Worm (Caenorhabditis elegans) whole organism, L4 larva: ENCODE results near the gene mtp-18.

Source experiments
- D1046.2 ChIP-seq: fragments of 200-800 bp; sonication (Bioruptor generic); IDR thresholded peaks from 2 replicates; pipeline ENCODE4 v1.3.6; 2022; ENCODE audit warnings: missing genetic modification characterization, missing compliant biosample characterization
- F10B5.3 ChIP-seq: sonication (generic microtip); optimal IDR thresholded peaks from 2 replicates; lab custom pipeline; 2016; ENCODE audit warnings: mild to moderate bottlenecking, missing genetic modification characterization, missing compliant biosample characterization
- R02D3.7 ChIP-seq: fragments of 150-350 bp; sonication (generic microtip); optimal IDR thresholded peaks from 3 replicates; lab custom pipeline; 2014; ENCODE audit warnings: missing biosample characterization, missing genetic modification characterization
- T20F7.1 ChIP-seq: fragments of 200-800 bp; sonication (Bioruptor generic); optimal IDR thresholded peaks from 2 replicates; lab custom pipeline; 2018; ENCODE audit warnings: mild to moderate bottlenecking, missing genetic modification characterization, missing compliant biosample characterization
- T26A8.4 ChIP-seq: fragments of 200-800 bp; sonication (Bioruptor generic); IDR thresholded peaks from 2 replicates; pipeline ENCODE4 v1.3.6; 2022; ENCODE audit warnings: missing genetic modification characterization, missing compliant biosample characterization
- aha-1 ChIP-seq: fragments of 150-350 bp; peaks from one replicate; lab custom pipeline; 2014; ENCODE audit warnings: missing biosample characterization, missing genetic modification characterization
- ama-1 ChIP-seq: fragments of 150-350 bp; optimal IDR thresholded peaks from 2 replicates; lab custom pipeline; 2014; ENCODE audit warnings: inconsistent platforms, mixed read lengths
- attf-4 ChIP-seq: sonication (generic microtip); optimal IDR thresholded peaks from 3 replicates; lab custom pipeline; 2017; ENCODE audit warnings: missing biosample characterization, missing genetic modification characterization
- ceh-20 ChIP-seq: fragments of 200-800 bp; sonication (Bioruptor generic); IDR thresholded peaks from 2 replicates; pipeline ENCODE4 v1.3.6; 2022; ENCODE audit warnings: missing genetic modification reagents, missing genetic modification characterization, missing compliant biosample characterization
- ceh-28 ChIP-seq: fragments of 150-350 bp; optimal IDR thresholded peaks from 2 replicates; lab custom pipeline; 2014; ENCODE audit warnings: missing biosample characterization, missing genetic modification reagents, missing genetic modification characterization
- ceh-32 ChIP-seq: sonication (generic microtip); optimal IDR thresholded peaks from 2 replicates; lab custom pipeline; 2016; ENCODE audit warnings: mild to moderate bottlenecking, missing genetic modification characterization, missing compliant biosample characterization; ENCODE audit not compliant: poor library complexity
- ceh-44 ChIP-seq: fragments of 200-800 bp; sonication (Bioruptor generic); IDR thresholded peaks from 2 replicates; pipeline ENCODE4 v1.3.6; 2022; ENCODE audit warnings: missing genetic modification reagents, missing genetic modification characterization, missing compliant biosample characterization
- ceh-62 ChIP-seq: sonication (generic microtip); optimal IDR thresholded peaks from 2 replicates; lab custom pipeline; 2017; ENCODE audit warnings: missing biosample characterization, missing genetic modification characterization
- ces-1 ChIP-seq: fragments of 150-350 bp; sonication (generic microtip); optimal IDR thresholded peaks from 4 replicates; lab custom pipeline; 2014; ENCODE audit warnings: missing biosample characterization, missing genetic modification reagents, missing genetic modification characterization
- daf-16 ChIP-seq, 3 experiments: sonication (generic microtip); optimal IDR thresholded peaks; 2 replicates each; lab custom pipeline; 2016 to 2017; ENCODE audit warnings: missing genetic modification characterization in 3 of 3, missing genetic modification reagents in 3 of 3, mild to moderate bottlenecking in 2 of 3, missing compliant biosample characterization in 2 of 3, missing biosample characterization in 1 of 3, moderate library complexity in 1 of 3
- daf-19 ChIP-seq: fragments of 200-800 bp; sonication (Bioruptor generic); conservative IDR thresholded peaks from 2 replicates; pipeline ENCODE4 v1.3.6; 2022; ENCODE audit warnings: missing genetic modification characterization, missing compliant biosample characterization
- daf-8 ChIP-seq: fragments of 200-800 bp; sonication (Bioruptor generic); IDR thresholded peaks from 2 replicates; pipeline ENCODE4 v1.3.6; 2022; ENCODE audit warnings: missing genetic modification characterization, missing compliant biosample characterization
- dmd-6 ChIP-seq: fragments of 200-800 bp; sonication (Bioruptor generic); IDR thresholded peaks from 2 replicates; pipeline ENCODE4 v1.3.6; 2022; ENCODE audit warnings: missing genetic modification reagents, missing genetic modification characterization, missing compliant biosample characterization
- dmd-8 ChIP-seq: fragments of 200-800 bp; sonication (Bioruptor generic); IDR thresholded peaks from 2 replicates; pipeline ENCODE4 v1.3.6; 2022; ENCODE audit warnings: missing genetic modification characterization, missing compliant biosample characterization
- dmd-9 ChIP-seq: fragments of 200-800 bp; sonication (Bioruptor generic); IDR thresholded peaks from 2 replicates; pipeline ENCODE4 v1.3.6; 2022; ENCODE audit warnings: missing genetic modification reagents, missing genetic modification characterization, missing compliant biosample characterization
- dpl-1 ChIP-seq: fragments of 150-350 bp; optimal IDR thresholded peaks from 2 replicates; lab custom pipeline; 2014; ENCODE audit warnings: missing biosample characterization, missing genetic modification reagents, missing genetic modification characterization
- dve-1 ChIP-seq: sonication (generic microtip); optimal IDR thresholded peaks from 2 replicates; lab custom pipeline; 2017; ENCODE audit warnings: antibody characterized with exemption, mild to moderate bottlenecking, missing genetic modification characterization, missing compliant biosample characterization; ENCODE audit not compliant: insufficient read depth
- lim-7 ChIP-seq: fragments of 200-800 bp; sonication (Bioruptor generic); IDR thresholded peaks from 2 replicates; pipeline ENCODE4 v1.3.6; 2022; ENCODE audit warnings: missing genetic modification characterization, missing compliant biosample characterization
- lin-1 ChIP-seq: fragments of 200-800 bp; sonication (Bioruptor generic); IDR thresholded peaks from 2 replicates; pipeline ENCODE4 v1.3.6; 2022; ENCODE audit warnings: missing genetic modification reagents, missing genetic modification characterization, missing compliant biosample characterization
- lin-38 ChIP-seq: fragments of 200-800 bp; sonication (Bioruptor generic); IDR thresholded peaks from 2 replicates; pipeline ENCODE4 v1.3.6; 2022; ENCODE audit warnings: missing genetic modification reagents, missing genetic modification characterization, missing compliant biosample characterization
- lir-3 ChIP-seq: sonication (generic microtip); optimal IDR thresholded peaks from 2 replicates; lab custom pipeline; 2016; ENCODE audit warnings: mild to moderate bottlenecking, missing genetic modification characterization, missing compliant biosample characterization
- lsy-2 ChIP-seq, 2 experiments: fragments of 150-350 bp in 1 of 2; sonication (generic microtip) in 1 of 2; optimal IDR thresholded peaks; 2 replicates each; lab custom pipeline; 2014 to 2017; ENCODE audit warnings: missing biosample characterization in 2 of 2, missing genetic modification characterization in 2 of 2
- madf-9 ChIP-seq: fragments of 200-800 bp; sonication (Bioruptor generic); conservative IDR thresholded peaks from 2 replicates; pipeline ENCODE4 v1.3.6; 2022; ENCODE audit warnings: missing genetic modification reagents, missing genetic modification characterization, missing compliant biosample characterization
- mdl-1 ChIP-seq, 2 experiments: fragments of 150-350 bp in 1 of 2; sonication (generic microtip) in 1 of 2; optimal IDR thresholded peaks; 2 replicates each; lab custom pipeline; 2014 to 2017; ENCODE audit warnings: missing biosample characterization in 2 of 2, missing genetic modification characterization in 2 of 2
- mep-1 ChIP-seq: fragments of 150-350 bp; sonication (generic microtip); optimal IDR thresholded peaks from 3 replicates; lab custom pipeline; 2014; ENCODE audit warnings: missing biosample characterization, missing genetic modification characterization
- mxl-3 ChIP-seq: fragments of 200-800 bp; sonication (Bioruptor generic); optimal IDR thresholded peaks from 2 replicates; lab custom pipeline; 2018; ENCODE audit warnings: mild to moderate bottlenecking, missing genetic modification characterization, missing compliant biosample characterization
- nhr-11 ChIP-seq: fragments of 150-350 bp; optimal IDR thresholded peaks from 2 replicates; lab custom pipeline; 2014; ENCODE audit warnings: missing biosample characterization, missing genetic modification characterization
- nhr-25 ChIP-seq: sonication (generic microtip); optimal IDR thresholded peaks from 2 replicates; lab custom pipeline; 2017; ENCODE audit warnings: missing genetic modification characterization, mild to moderate bottlenecking, missing compliant biosample characterization, antibody characterized with exemption, moderate library complexity, borderline replicate concordance; ENCODE audit not compliant: insufficient read depth
- nhr-28 ChIP-seq: fragments of 150-350 bp; optimal IDR thresholded peaks from 2 replicates; lab custom pipeline; 2014; ENCODE audit warnings: missing biosample characterization, missing genetic modification characterization
- nhr-41 ChIP-seq: fragments of 200-800 bp; sonication (Bioruptor generic); IDR thresholded peaks from 2 replicates; pipeline ENCODE4 v1.3.6; 2022; ENCODE audit warnings: missing genetic modification reagents, missing genetic modification characterization, missing compliant biosample characterization
- nhr-77 ChIP-seq: fragments of 150-350 bp; optimal IDR thresholded peaks from 2 replicates; lab custom pipeline; 2014; ENCODE audit warnings: missing biosample characterization, missing genetic modification characterization
- php-3 ChIP-seq: fragments of 200-800 bp; sonication (Bioruptor generic); IDR thresholded peaks from 2 replicates; pipeline ENCODE4 v1.3.6; 2022; ENCODE audit warnings: missing genetic modification reagents, missing genetic modification characterization, missing compliant biosample characterization
- sdz-12 ChIP-seq: fragments of 200-800 bp; sonication (Bioruptor generic); optimal IDR thresholded peaks from 2 replicates; lab custom pipeline; 2018; ENCODE audit warnings: mild to moderate bottlenecking, missing genetic modification characterization, missing compliant biosample characterization
- set-16 ChIP-seq: fragments of 200-800 bp; sonication (Bioruptor generic); IDR thresholded peaks from 2 replicates; pipeline ENCODE4 v1.3.6; 2022; ENCODE audit warnings: missing genetic modification reagents, missing genetic modification characterization, missing compliant biosample characterization
- tag-97 ChIP-seq: fragments of 200-800 bp; sonication (Bioruptor generic); IDR thresholded peaks from 2 replicates; pipeline ENCODE4 v1.3.6; 2022; ENCODE audit warnings: missing genetic modification characterization, missing compliant biosample characterization
- tra-1 ChIP-seq: fragments of 200-800 bp; sonication (Bioruptor generic); IDR thresholded peaks from 2 replicates; pipeline ENCODE4 v1.3.6; 2022; ENCODE audit warnings: missing genetic modification reagents, missing genetic modification characterization, missing compliant biosample characterization
- unc-130 ChIP-seq: sonication (generic microtip); optimal IDR thresholded peaks from 2 replicates; lab custom pipeline; 2016; ENCODE audit warnings: missing genetic modification reagents, missing genetic modification characterization, missing compliant biosample characterization
- unc-62 ChIP-seq, 3 experiments: fragments of 150-350 bp in 1 of 3; sonication (generic microtip); optimal IDR thresholded peaks in 2 of 3; peaks in 1 of 3; 1 replicate in 1 of 3; 2 replicates in 2 of 3; lab custom pipeline; 2014 to 2017; ENCODE audit warnings: missing biosample characterization in 3 of 3, missing genetic modification characterization in 3 of 3, missing genetic modification reagents in 3 of 3, missing genotype in 1 of 3
- vab-7 ChIP-seq: fragments of 200-800 bp; sonication (Bioruptor generic); IDR thresholded peaks from 2 replicates; pipeline ENCODE4 v1.3.6; 2022; ENCODE audit warnings: missing genetic modification reagents, missing genetic modification characterization, missing compliant biosample characterization
- zag-1 ChIP-seq: fragments of 150-350 bp; optimal IDR thresholded peaks from 2 replicates; lab custom pipeline; 2014; ENCODE audit warnings: missing biosample characterization, missing genetic modification characterization
- zfp-2 ChIP-seq: sonication (generic microtip); optimal IDR thresholded peaks from 2 replicates; lab custom pipeline; 2016; ENCODE audit warnings: mild to moderate bottlenecking, missing genetic modification characterization, missing compliant biosample characterization
- zip-2 ChIP-seq: fragments of 150-350 bp; optimal IDR thresholded peaks from 2 replicates; lab custom pipeline; 2014; ENCODE audit warnings: missing biosample characterization, missing genetic modification characterization
- ztf-7 ChIP-seq: fragments of 150-350 bp; optimal IDR thresholded peaks from 2 replicates; lab custom pipeline; 2014; ENCODE audit warnings: missing biosample characterization, missing genetic modification characterization

Gene mtp-18

DNA sequence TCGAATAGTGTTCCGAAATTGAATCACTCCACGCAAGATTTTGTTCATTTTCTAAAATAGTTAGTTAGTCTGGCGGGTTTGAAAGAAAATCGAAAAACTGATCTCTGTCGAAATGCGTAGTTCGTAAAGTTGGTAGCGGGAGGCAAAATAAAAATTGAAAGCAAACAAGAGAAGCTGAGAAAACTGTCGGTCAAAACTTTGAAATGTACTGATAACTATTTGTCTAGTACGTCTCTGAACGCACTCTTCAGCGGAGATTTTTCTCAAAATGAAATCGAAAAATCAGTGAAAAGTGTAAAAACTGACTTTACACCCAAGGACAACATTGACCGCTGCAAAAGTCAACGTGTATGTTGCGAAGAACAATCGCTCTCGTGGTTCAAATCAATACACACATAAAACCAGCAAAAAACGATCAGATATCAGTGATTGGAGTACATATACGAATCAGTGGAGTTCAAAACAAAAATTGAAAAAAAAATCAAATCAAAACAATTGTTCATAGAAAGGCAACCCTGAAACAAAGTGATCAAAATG, 1.4 kb downstream of the mtp-18 start, which contains the start of gene bca-1 (continued):
- TF ChIP-seq lsy-2 (tag; optimal IDR thresholded peaks at IDR 0.05; lab: Kevin White, UChicago) = peak in 1 of 2 experiments; percentile 40
- TF ChIP-seq mxl-3 (GFP tag; lab: Kevin White, UChicago) = peak; percentile 37
- TF ChIP-seq ceh-28 = no peak
- no peak for TF ChIP-seq dpl-1
- peak in 1 of 2 experiments; percentile 49 for TF ChIP-seq mdl-1 (tag; optimal IDR thresholded peaks at IDR 0.05; lab: Kevin White, UChicago)
- TF ChIP-seq nhr-11 (tag; lab: Kevin White, UChicago) = peak; percentile 35
- TF ChIP-seq nhr-28 (tag; lab: Kevin White, UChicago) = peak; percentile 68
- no peak for TF ChIP-seq ceh-32 (tag; lab: Kevin White, UChicago)
- TF ChIP-seq R02D3.7 = no peak
- TF ChIP-seq dmd-8 (GFP tag; lab: Robert Waterston, UW) = no peak
- TF ChIP-seq zag-1 (tag; lab: Kevin White, UChicago) = no peak
- TF ChIP-seq ceh-20 (GFP tag; lab: Robert Waterston, UW) = no peak
- TF ChIP-seq ces-1 (GFP tag; lab: Kevin White, UChicago) = no peak
- no peak for TF ChIP-seq lin-1 (GFP tag; lab: Robert Waterston, UW)
- no peak for TF ChIP-seq sdz-12 (GFP tag; lab: Kevin White, UChicago)
- no peak for TF ChIP-seq nhr-41 (GFP tag; lab: Robert Waterston, UW)
- peak; percentile 59 for TF ChIP-seq mep-1 (tag; lab: Kevin White, UChicago)
- TF ChIP-seq T26A8.4 (GFP tag; lab: Robert Waterston, UW) = no peak
- TF ChIP-seq daf-19 (GFP tag; lab: Robert Waterston, UW) = no peak
- TF ChIP-seq dmd-9 (GFP tag; lab: Robert Waterston, UW) = no peak
- peak; percentile 37 for TF ChIP-seq ama-1
- no peak for TF ChIP-seq ceh-44
- TF ChIP-seq vab-7 (GFP tag; lab: Robert Waterston, UW) = no peak
- peak in 1 of 2 experiments; percentile 92 for TF ChIP-seq unc-62 (GFP tag; optimal IDR thresholded peaks at IDR 0.05 in 1 of 2; lab: Kevin White, UChicago)
- no peak for TF ChIP-seq unc-62 (tag; optimal IDR thresholded peaks at IDR 0.05; lab: Kevin White, UChicago)
- peak; percentile 70 for TF ChIP-seq dmd-6
- peak; percentile 14 for TF ChIP-seq nhr-25 (tag; lab: Kevin White, UChicago)
- TF ChIP-seq nhr-77 (tag; lab: Kevin White, UChicago) = peak; percentile 6
- peak; percentile 63 for TF ChIP-seq dve-1
- TF ChIP-seq madf-9 (GFP tag; lab: Robert Waterston, UW) = no peak

DNA sequence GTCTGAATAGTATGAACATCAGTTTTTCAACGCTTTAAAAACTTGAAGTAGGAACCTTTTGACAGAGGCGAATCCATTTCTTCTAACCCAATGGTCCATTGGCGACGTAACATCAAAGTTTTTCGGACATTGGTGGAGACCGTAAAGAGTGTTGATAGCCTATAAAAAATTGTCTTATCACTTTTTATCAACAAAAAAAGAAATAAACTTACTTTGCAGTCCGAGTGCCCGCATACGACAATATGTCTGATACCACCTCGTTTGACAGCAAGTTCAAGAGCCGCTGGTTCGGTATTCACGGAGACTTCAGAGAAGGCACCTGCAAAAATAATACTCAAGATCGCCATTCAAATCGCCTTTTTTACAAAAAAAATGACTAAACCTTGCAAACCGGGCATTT, 2.9 kb downstream of the mtp-18 start:
- TF ChIP-seq dmd-6 (peak; percentile 22; the same call in 1 of the 2 replicates), aha-1 (tag; lab: Kevin White, UChicago) (peak; percentile 60), lsy-2 (tag; optimal IDR thresholded peaks at IDR 0.05; lab: Kevin White, UChicago) (no peak), dve-1 (no peak), daf-16 (GFP tag; optimal IDR thresholded peaks at IDR 0.05; lab: Kevin White, UChicago) (no peak), daf-16 (tag; optimal IDR thresholded peaks at IDR 0.05; lab: Kevin White, UChicago) (peak; percentile 41), ztf-7 (tag; lab: Kevin White, UChicago) (no peak), ceh-62 (tag; lab: Kevin White, UChicago) (no peak), tra-1 (GFP tag; lab: Robert Waterston, UW) (no peak), lim-7 (GFP tag; lab: Robert Waterston, UW) (no peak), unc-62 (GFP tag; optimal IDR thresholded peaks at IDR 0.05 in 1 of 2; lab: Kevin White, UChicago) (no peak), unc-62 (tag; optimal IDR thresholded peaks at IDR 0.05; lab: Kevin White, UChicago) (no peak), lin-38 (no peak), mep-1 (tag; lab: Kevin White, UChicago) (no peak), set-16 (GFP tag; lab: Robert Waterston, UW) (no peak), zip-2 (tag; lab: Kevin White, UChicago) (no peak), tag-97 (GFP tag; lab: Robert Waterston, UW) (no peak), zfp-2 (tag; lab: Kevin White, UChicago) (no peak), unc-130 (GFP tag; lab: Kevin White, UChicago) (no peak), lir-3 (tag; lab: Kevin White, UChicago) (no peak), php-3 (GFP tag; lab: Robert Waterston, UW) (peak; percentile 60; the same call in 1 of the 2 replicates), dmd-9 (GFP tag; lab: Robert Waterston, UW) (no peak), attf-4 (tag; lab: Kevin White, UChicago) (no peak), ces-1 (GFP tag; lab: Kevin White, UChicago) (no peak), F10B5.3 (tag; lab: Kevin White, UChicago) (no peak), D1046.2 (no peak), daf-8 (no peak), T20F7.1 (GFP tag; lab: Kevin White, UChicago) (no peak)
